Worm (Caenorhabditis elegans) whole organism, L3 larva: Measurements from ENCODE around the gene B0252.3.

Experiments used
- R02D3.7 ChIP-seq: fragments of 150-350 bp; optimal IDR thresholded peaks from 2 replicates; lab custom pipeline; 2014; ENCODE audit warnings: missing biosample characterization, missing genetic modification characterization
- ZK546.5 ChIP-seq: sonication (generic microtip); optimal IDR thresholded peaks from 2 replicates; lab custom pipeline; 2017; ENCODE audit warnings: missing biosample characterization, missing genetic modification characterization
- aly-2 ChIP-seq: fragments of 150-350 bp; optimal IDR thresholded peaks from 2 replicates; lab custom pipeline; 2014; ENCODE audit warnings: missing biosample characterization, missing genetic modification characterization
- ama-1 ChIP-seq: fragments of 150-350 bp; optimal IDR thresholded peaks from 2 replicates; lab custom pipeline; 2018
- ceh-16 ChIP-seq: sonication (generic microtip); optimal IDR thresholded peaks from 2 replicates; lab custom pipeline; 2017; ENCODE audit warnings: missing biosample characterization, missing genetic modification characterization
- ceh-28 ChIP-seq: fragments of 150-350 bp; optimal IDR thresholded peaks from 2 replicates; lab custom pipeline; 2014; ENCODE audit warnings: missing biosample characterization, missing genetic modification reagents, missing genetic modification characterization
- ceh-82 ChIP-seq: fragments of 150-350 bp; optimal IDR thresholded peaks from 2 replicates; lab custom pipeline; 2014; ENCODE audit warnings: missing biosample characterization, missing genetic modification characterization
- ceh-9 ChIP-seq: sonication (generic microtip); optimal IDR thresholded peaks from 2 replicates; lab custom pipeline; 2018; ENCODE audit warnings: missing biosample characterization, missing genetic modification characterization
- daf-12 ChIP-seq: fragments of 150-350 bp; optimal IDR thresholded peaks from 2 replicates; lab custom pipeline; 2014; ENCODE audit warnings: missing biosample characterization, missing genetic modification reagents, missing genetic modification characterization
- egl-27 ChIP-seq: sonication (generic microtip); optimal IDR thresholded peaks from 4 replicates; lab custom pipeline; 2017; ENCODE audit warnings: missing biosample characterization, missing genetic modification reagents, missing genetic modification characterization
- egl-5 ChIP-seq: fragments of 150-350 bp; optimal IDR thresholded peaks from 2 replicates; lab custom pipeline; 2017; ENCODE audit warnings: missing biosample characterization, missing genetic modification reagents, missing genetic modification characterization, inconsistent platforms
- elt-1 ChIP-seq: fragments of 150-350 bp; optimal IDR thresholded peaks from 2 replicates; lab custom pipeline; 2014; ENCODE audit warnings: missing biosample characterization, missing genetic modification characterization
- elt-2 ChIP-seq: sonication (generic microtip); optimal IDR thresholded peaks from 2 replicates; lab custom pipeline; 2016; ENCODE audit warnings: missing genetic modification reagents, mild to moderate bottlenecking, missing genetic modification characterization, missing compliant biosample characterization
- elt-3 ChIP-seq, 3 experiments: fragments of 150-350 bp in 1 of 3; sonication (generic microtip) in 2 of 3; optimal IDR thresholded peaks; 2 replicates in 2 of 3; 4 replicates in 1 of 3; lab custom pipeline; 2014 to 2017; ENCODE audit warnings: missing biosample characterization in 3 of 3, missing genetic modification characterization in 3 of 3
- eor-1 ChIP-seq, 2 experiments: fragments of 150-350 bp; optimal IDR thresholded peaks; 2 replicates each; lab custom pipeline; 2014 to 2018; ENCODE audit warnings: missing biosample characterization in 2 of 2, missing genetic modification characterization in 2 of 2
- fkh-10 ChIP-seq: sonication (generic microtip); optimal IDR thresholded peaks from 2 replicates; lab custom pipeline; 2017; ENCODE audit warnings: missing biosample characterization, missing genetic modification reagents, missing genetic modification characterization
- fkh-2 ChIP-seq: fragments of 150-350 bp; optimal IDR thresholded peaks from 2 replicates; lab custom pipeline; 2014; ENCODE audit warnings: missing biosample characterization, missing genetic modification reagents, missing genetic modification characterization
- fos-1 ChIP-seq: fragments of 150-350 bp; optimal IDR thresholded peaks from 2 replicates; lab custom pipeline; 2014; ENCODE audit warnings: missing biosample characterization, missing genetic modification characterization
- hmg-11 ChIP-seq: sonication (generic microtip); optimal IDR thresholded peaks from 2 replicates; lab custom pipeline; 2016; ENCODE audit warnings: missing genetic modification characterization, missing compliant biosample characterization
- jun-1 ChIP-seq: fragments of 150-350 bp; optimal IDR thresholded peaks from 2 replicates; lab custom pipeline; 2014; ENCODE audit warnings: missing biosample characterization, missing genetic modification reagents, missing genetic modification characterization
- lin-15B ChIP-seq: fragments of 150-350 bp; optimal IDR thresholded peaks from 2 replicates; lab custom pipeline; 2014; ENCODE audit warnings: missing biosample characterization, missing genetic modification characterization
- lin-39 ChIP-seq: fragments of 150-350 bp; optimal IDR thresholded peaks from 2 replicates; lab custom pipeline; 2018; ENCODE audit warnings: missing biosample characterization, missing genetic modification reagents, missing genetic modification characterization
- lsy-12 ChIP-seq: sonication (generic microtip); optimal IDR thresholded peaks from 2 replicates; lab custom pipeline; 2016; ENCODE audit warnings: mild to moderate bottlenecking, missing genetic modification characterization, missing compliant biosample characterization
- mdl-1 ChIP-seq: fragments of 150-350 bp; optimal IDR thresholded peaks from 2 replicates; lab custom pipeline; 2014; ENCODE audit warnings: missing biosample characterization, missing genetic modification characterization
- mml-1 ChIP-seq: fragments of 150-350 bp; sonication (generic microtip); optimal IDR thresholded peaks from 3 replicates; lab custom pipeline; 2014; ENCODE audit warnings: missing biosample characterization, missing genetic modification characterization
- nfya-1 ChIP-seq: sonication (generic microtip); optimal IDR thresholded peaks from 2 replicates; lab custom pipeline; 2017; ENCODE audit warnings: missing genetic modification characterization, mild to moderate bottlenecking, missing compliant biosample characterization, antibody characterized with exemption, moderate library complexity; ENCODE audit not compliant: insufficient read depth
- nhr-11 ChIP-seq: fragments of 150-350 bp; optimal IDR thresholded peaks from 2 replicates; lab custom pipeline; 2014; ENCODE audit warnings: missing biosample characterization, missing genetic modification characterization
- nhr-12 ChIP-seq: fragments of 150-350 bp; optimal IDR thresholded peaks from 2 replicates; lab custom pipeline; 2014; ENCODE audit warnings: missing biosample characterization, missing genetic modification characterization
- nhr-23 ChIP-seq: fragments of 150-350 bp; optimal IDR thresholded peaks from 2 replicates; lab custom pipeline; 2014; ENCODE audit warnings: missing biosample characterization, missing genetic modification reagents, missing genetic modification characterization
- nhr-237 ChIP-seq: fragments of 150-350 bp; optimal IDR thresholded peaks from 2 replicates; lab custom pipeline; 2014; ENCODE audit warnings: missing biosample characterization, missing genetic modification characterization
- nhr-25 ChIP-seq: sonication (generic microtip); optimal IDR thresholded peaks from 2 replicates; lab custom pipeline; 2017; ENCODE audit warnings: missing biosample characterization, missing genetic modification characterization
- nhr-28 ChIP-seq: fragments of 150-350 bp; optimal IDR thresholded peaks from 2 replicates; lab custom pipeline; 2014; ENCODE audit warnings: missing biosample characterization, missing genetic modification characterization
- nhr-43 ChIP-seq: sonication (generic microtip); optimal IDR thresholded peaks from 2 replicates; lab custom pipeline; 2016; ENCODE audit warnings: mild to moderate bottlenecking, missing genetic modification characterization, missing compliant biosample characterization; ENCODE audit not compliant: poor library complexity, severe bottlenecking
- nhr-67 ChIP-seq: fragments of 150-350 bp; optimal IDR thresholded peaks from 2 replicates; lab custom pipeline; 2014; ENCODE audit warnings: missing biosample characterization, missing genetic modification characterization
- nhr-76 ChIP-seq: fragments of 150-350 bp; sonication (generic microtip); optimal IDR thresholded peaks from 5 replicates; lab custom pipeline; 2014; ENCODE audit warnings: missing biosample characterization, missing genetic modification characterization
- nhr-77 ChIP-seq: fragments of 150-350 bp; optimal IDR thresholded peaks from 2 replicates; lab custom pipeline; 2014; ENCODE audit warnings: missing biosample characterization, missing genetic modification characterization
- pha-4 ChIP-seq: fragments of 150-350 bp; optimal IDR thresholded peaks from 2 replicates; lab custom pipeline; 2014; ENCODE audit warnings: missing biosample characterization, missing genetic modification reagents, missing genetic modification characterization
- pqm-1 ChIP-seq: fragments of 150-350 bp; optimal IDR thresholded peaks from 2 replicates; lab custom pipeline; 2017; ENCODE audit warnings: missing biosample characterization, missing genetic modification characterization, inconsistent platforms
- sea-2 ChIP-seq: fragments of 150-350 bp; sonication (generic microtip); optimal IDR thresholded peaks from 4 replicates; lab custom pipeline; 2014; ENCODE audit warnings: missing biosample characterization, missing genetic modification reagents, missing genetic modification characterization
- skn-1 ChIP-seq: fragments of 150-350 bp; optimal IDR thresholded peaks from 2 replicates; lab custom pipeline; 2014; ENCODE audit warnings: missing biosample characterization, missing genetic modification characterization
- snpc-4 ChIP-seq: fragments of 150-350 bp; optimal IDR thresholded peaks from 2 replicates; lab custom pipeline; 2014; ENCODE audit warnings: missing biosample characterization, missing genetic modification characterization
- tbx-2 ChIP-seq: sonication (generic microtip); optimal IDR thresholded peaks from 2 replicates; lab custom pipeline; 2016; ENCODE audit warnings: mild to moderate bottlenecking, missing genetic modification characterization, missing compliant biosample characterization
- unc-39 ChIP-seq: sonication (generic microtip); optimal IDR thresholded peaks from 4 replicates; lab custom pipeline; 2017; ENCODE audit warnings: missing biosample characterization, missing genetic modification characterization
- unc-62 ChIP-seq: fragments of 150-350 bp; sonication (generic microtip); optimal IDR thresholded peaks from 4 replicates; lab custom pipeline; 2014; ENCODE audit warnings: missing biosample characterization, missing genetic modification reagents, missing genetic modification characterization
- zag-1 ChIP-seq: fragments of 150-350 bp; optimal IDR thresholded peaks from 2 replicates; lab custom pipeline; 2014; ENCODE audit warnings: missing biosample characterization, missing genetic modification characterization
- ztf-11 ChIP-seq: fragments of 150-350 bp; optimal IDR thresholded peaks from 2 replicates; lab custom pipeline; 2014; ENCODE audit warnings: missing biosample characterization, missing genetic modification characterization
- ztf-4 ChIP-seq: fragments of 150-350 bp; optimal IDR thresholded peaks from 2 replicates; lab custom pipeline; 2014; ENCODE audit warnings: missing biosample characterization, missing genetic modification characterization

Gene B0252.3

ce11 chrII:6891838-6892237 is 15.7 kb downstream of the B0252.3 start:
- peak; percentile 50 for TF ChIP-seq pha-4 (tag; lab: Kevin White, UChicago)
- TF ChIP-seq lsy-12 (tag; lab: Kevin White, UChicago), result peak; percentile 64
- TF ChIP-seq elt-2 (tag; lab: Kevin White, UChicago), result peak; percentile 50
- TF ChIP-seq fos-1, result no peak
- peak; percentile 39 for TF ChIP-seq nhr-25 (tag; lab: Kevin White, UChicago)
- TF ChIP-seq nhr-43 (tag; lab: Kevin White, UChicago), result peak; percentile 85
- peak; percentile 86 for TF ChIP-seq jun-1 (tag; lab: Kevin White, UChicago)
- TF ChIP-seq ceh-16 (tag; lab: Kevin White, UChicago), result no peak
- peak; percentile 60 for TF ChIP-seq nhr-23 (tag; lab: Kevin White, UChicago)
- TF ChIP-seq zag-1 (tag; lab: Kevin White, UChicago), result no peak
- peak; percentile 63 for TF ChIP-seq ama-1 (lab: Kevin White, UChicago)
- TF ChIP-seq nfya-1, result peak; percentile 46
- peak; percentile 41 for TF ChIP-seq lin-39 (tag; lab: Kevin White, UChicago)
- TF ChIP-seq pqm-1 (tag; lab: Kevin White, UChicago), result peak; percentile 77
- TF ChIP-seq snpc-4 (tag; lab: Kevin White, UChicago), result no peak

- no peak for TF ChIP-seq zag-1 (tag; lab: Kevin White, UChicago)
- no peak for TF ChIP-seq ceh-28
- TF ChIP-seq skn-1 (tag; lab: Kevin White, UChicago), result no peak
- no peak for TF ChIP-seq unc-39 (tag; lab: Kevin White, UChicago)
- no peak for TF ChIP-seq elt-1 (tag; lab: Kevin White, UChicago)
- peak; percentile 81 for TF ChIP-seq pha-4 (tag; lab: Kevin White, UChicago)
- peak; percentile 42 for TF ChIP-seq lsy-12 (tag; lab: Kevin White, UChicago)
- no peak for TF ChIP-seq egl-27 (tag; lab: Kevin White, UChicago)
- TF ChIP-seq ceh-9 (tag; lab: Kevin White, UChicago), result no peak
- TF ChIP-seq tbx-2 (tag; lab: Kevin White, UChicago), result peak; percentile 13
- TF ChIP-seq elt-3 (tag; optimal IDR thresholded peaks at IDR 0.05; lab: Kevin White, UChicago), result peak in 1 of 3 experiments; percentile 33
- no peak for TF ChIP-seq ceh-16 (tag; lab: Kevin White, UChicago)
- TF ChIP-seq nhr-76 (tag; lab: Kevin White, UChicago), result no peak
- TF ChIP-seq mdl-1, result peak; percentile 82
- no peak for TF ChIP-seq fkh-10
- TF ChIP-seq unc-62 (GFP tag; lab: Kevin White, UChicago), result no peak
- TF ChIP-seq hmg-11 (tag; lab: Kevin White, UChicago), result peak; percentile 35
- TF ChIP-seq daf-12, result no peak
- peak; percentile 52 for TF ChIP-seq jun-1 (tag; lab: Kevin White, UChicago)
- TF ChIP-seq sea-2 (GFP tag; lab: Kevin White, UChicago), result no peak
- TF ChIP-seq nhr-12 (tag; lab: Kevin White, UChicago), result no peak
- TF ChIP-seq eor-1 (tag; optimal IDR thresholded peaks at IDR 0.05; lab: Kevin White, UChicago), result no peak
- TF ChIP-seq ztf-11, result no peak
- no peak for TF ChIP-seq ztf-4 (tag; lab: Kevin White, UChicago)
- peak; percentile 97 for TF ChIP-seq ama-1 (lab: Kevin White, UChicago)
- no peak for TF ChIP-seq nhr-77
- peak; percentile 72 for TF ChIP-seq pqm-1 (tag; lab: Kevin White, UChicago)
- no peak for TF ChIP-seq egl-5
- TF ChIP-seq lin-15B (tag; lab: Kevin White, UChicago), result peak; percentile 38
- TF ChIP-seq lin-39 (tag; lab: Kevin White, UChicago), result peak; percentile 89
- no peak for TF ChIP-seq aly-2 (tag; lab: Kevin White, UChicago)
- no peak for TF ChIP-seq nhr-25 (tag; lab: Kevin White, UChicago)
- TF ChIP-seq R02D3.7 (tag; lab: Kevin White, UChicago), result peak; percentile 14
- peak; percentile 67 for TF ChIP-seq elt-2 (tag; lab: Kevin White, UChicago)
- no peak for TF ChIP-seq ceh-82 (tag; lab: Kevin White, UChicago)
- peak; percentile 51 for TF ChIP-seq nhr-23 (tag; lab: Kevin White, UChicago)
- no peak for TF ChIP-seq nhr-67 (tag; lab: Kevin White, UChicago)
- TF ChIP-seq fkh-2, result no peak
- TF ChIP-seq mml-1 (tag; lab: Kevin White, UChicago), result no peak
- no peak for TF ChIP-seq nhr-28 (tag; lab: Kevin White, UChicago)
- peak; percentile 33 for TF ChIP-seq snpc-4 (tag; lab: Kevin White, UChicago)
- no peak for TF ChIP-seq nhr-11 (tag; lab: Kevin White, UChicago)
- no peak for TF ChIP-seq ZK546.5 (tag; lab: Kevin White, UChicago)
- no peak for TF ChIP-seq fos-1
- peak; percentile 68 for TF ChIP-seq nhr-43 (tag; lab: Kevin White, UChicago)
- no peak for TF ChIP-seq nhr-237
- TF ChIP-seq nfya-1, result peak; percentile 66
Measured at ce11 chrII:6891176-6891575, 16.4 kb downstream of the B0252.3 start.
